Worm (Caenorhabditis elegans): ENCODE measurements around the gene srh-70.

ce11 chrII:12506511-12506910, 12.1 kb downstream of the srh-70 start:
- TF ChIP-seq nhr-179 (tag; optimal IDR thresholded peaks at IDR 0.05) (no peak), dpl-1 (GFP tag; optimal IDR thresholded peaks at IDR 0.05) (no peak), him-1 (tag; optimal IDR thresholded peaks at IDR 0.05) (no peak), nfya-2 (GFP tag; IDR thresholded peaks at IDR 0.05) (no peak), ama-1 (optimal IDR thresholded peaks at IDR 0.05) (no peak), ama-1 (GFP tag; optimal IDR thresholded peaks at IDR 0.05) (no peak), B0019.2 (GFP tag; conservative IDR thresholded peaks at IDR 0.05) (no peak), tbx-9 (tag; optimal IDR thresholded peaks at IDR 0.05; ENCODE audit: borderline replicate concordance) (no peak), B0336.3 (GFP tag; IDR thresholded peaks at IDR 0.05) (no peak), unc-62 (GFP tag; optimal IDR thresholded peaks at IDR 0.05) (no peak)

Data from whole organism, young adult.